Worm (Caenorhabditis elegans) whole organism, young adult: ENCODE measurements around the gene fbxa-85.

Source experiments
- F10E7.11 ChIP-seq: sonication (generic microtip); optimal IDR thresholded peaks from 2 replicates; lab custom pipeline; 2017; ENCODE audit warnings: mild to moderate bottlenecking, missing genetic modification characterization, moderate library complexity, missing compliant biosample characterization
- F22D6.2 ChIP-seq: sonication (generic microtip); optimal IDR thresholded peaks from 2 replicates; lab custom pipeline; 2016; ENCODE audit warnings: mild to moderate bottlenecking, missing genetic modification characterization, missing compliant biosample characterization
- F39B2.1 ChIP-seq: fragments of 200-800 bp; sonication (Bioruptor generic); IDR thresholded peaks from 2 replicates; pipeline ENCODE4 v1.3.6; 2022; ENCODE audit warnings: missing genetic modification reagents, missing genetic modification characterization, missing compliant biosample characterization
- F49E8.2 ChIP-seq: sonication (generic microtip); optimal IDR thresholded peaks from 3 replicates; lab custom pipeline; 2017; ENCODE audit warnings: missing genetic modification characterization, mild to moderate bottlenecking, missing compliant biosample characterization, antibody characterized with exemption, moderate library complexity; ENCODE audit not compliant: insufficient read depth
- T26A5.8 ChIP-seq: sonication (generic microtip); optimal IDR thresholded peaks from 2 replicates; lab custom pipeline; 2016; ENCODE audit warnings: missing genetic modification characterization, missing compliant biosample characterization
- Y56A3A.18 ChIP-seq: fragments of 200-800 bp; sonication (Bioruptor generic); IDR thresholded peaks from 2 replicates; pipeline ENCODE4 v1.3.6; 2022; ENCODE audit warnings: missing genetic modification reagents, missing genetic modification characterization, missing compliant biosample characterization
- ZK185.1 ChIP-seq: sonication (generic microtip); optimal IDR thresholded peaks from 2 replicates; lab custom pipeline; 2016; ENCODE audit warnings: mild to moderate bottlenecking, missing genetic modification characterization, missing compliant biosample characterization; ENCODE audit not compliant: poor library complexity, severe bottlenecking
- ama-1 ChIP-seq, 3 experiments: fragments of 150-350 bp in 1 of 3; sonication (generic microtip) in 2 of 3; optimal IDR thresholded peaks; 2 replicates each; lab custom pipeline; 2014 to 2018; ENCODE audit warnings: missing biosample characterization in 2 of 3, missing genetic modification characterization in 2 of 3, missing genetic modification reagents in 2 of 3
- attf-6 ChIP-seq: fragments of 200-800 bp; sonication (Bioruptor generic); IDR thresholded peaks from 2 replicates; pipeline ENCODE4 v1.3.6; 2022; ENCODE audit warnings: missing genetic modification reagents, missing genetic modification characterization, missing compliant biosample characterization
- bed-1 ChIP-seq: fragments of 200-800 bp; sonication (Bioruptor generic); IDR thresholded peaks from 2 replicates; pipeline ENCODE4 v1.3.6; 2022; ENCODE audit warnings: missing genetic modification reagents, missing genetic modification characterization, missing compliant biosample characterization
- ccch-3 ChIP-seq: fragments of 200-800 bp; sonication (Bioruptor generic); optimal IDR thresholded peaks from 2 replicates; lab custom pipeline; 2018; ENCODE audit warnings: mild to moderate bottlenecking, missing genetic modification characterization, missing compliant biosample characterization
- ceh-100 ChIP-seq: fragments of 200-800 bp; sonication (Bioruptor generic); IDR thresholded peaks from 2 replicates; pipeline ENCODE4 v1.3.6; 2022; ENCODE audit warnings: missing genetic modification reagents, missing genetic modification characterization, missing compliant biosample characterization
- ceh-79 ChIP-seq: sonication (generic microtip); optimal IDR thresholded peaks from 2 replicates; lab custom pipeline; 2017; ENCODE audit warnings: mild to moderate bottlenecking, missing genetic modification characterization, missing compliant biosample characterization
- efl-1 ChIP-seq: fragments of 150-350 bp; optimal IDR thresholded peaks from 2 replicates; lab custom pipeline; 2014; ENCODE audit warnings: missing biosample characterization, missing genetic modification reagents, missing genetic modification characterization
- fkh-3 ChIP-seq: sonication (generic microtip); optimal IDR thresholded peaks from 2 replicates; lab custom pipeline; 2016; ENCODE audit warnings: mild to moderate bottlenecking, missing genetic modification characterization, missing compliant biosample characterization
- gei-17 ChIP-seq: fragments of 200-800 bp; sonication (Bioruptor generic); optimal IDR thresholded peaks from 2 replicates; lab custom pipeline; 2018; ENCODE audit warnings: mild to moderate bottlenecking, missing genetic modification characterization, missing compliant biosample characterization
- let-607 ChIP-seq, 2 experiments: fragments of 200-800 bp in 1 of 2; sonication (Bioruptor generic) in 1 of 2; sonication (generic microtip) in 1 of 2; optimal IDR thresholded peaks; 2 replicates each; lab custom pipeline; 2016 to 2018; ENCODE audit warnings: mild to moderate bottlenecking in 2 of 2, missing compliant biosample characterization in 2 of 2, missing genetic modification characterization in 2 of 2, moderate library complexity in 2 of 2, missing genotype in 1 of 2
- lin-26 ChIP-seq: fragments of 200-800 bp; sonication (Bioruptor generic); IDR thresholded peaks from 2 replicates; pipeline ENCODE4 v1.3.6; 2022; ENCODE audit warnings: missing genetic modification reagents, missing genetic modification characterization, missing compliant biosample characterization
- lsy-27 ChIP-seq: sonication (generic microtip); optimal IDR thresholded peaks from 2 replicates; lab custom pipeline; 2017; ENCODE audit warnings: missing genetic modification characterization, mild to moderate bottlenecking, missing compliant biosample characterization, antibody characterized with exemption, missing genotype, borderline replicate concordance; ENCODE audit not compliant: insufficient read depth
- madf-8 ChIP-seq: fragments of 200-800 bp; sonication (Bioruptor generic); conservative IDR thresholded peaks from 2 replicates; pipeline ENCODE4 v1.3.6; 2022; ENCODE audit warnings: missing genetic modification reagents, missing genetic modification characterization, missing compliant biosample characterization
- mcd-1 ChIP-seq: fragments of 200-800 bp; sonication (Bioruptor generic); IDR thresholded peaks from 2 replicates; pipeline ENCODE4 v1.3.6; 2022; ENCODE audit warnings: missing genetic modification reagents, missing genetic modification characterization, missing compliant biosample characterization
- mel-28 ChIP-seq: sonication (generic microtip); optimal IDR thresholded peaks from 2 replicates; lab custom pipeline; 2016; ENCODE audit warnings: borderline replicate concordance, mild to moderate bottlenecking, missing genetic modification characterization, missing compliant biosample characterization
- nfya-2 ChIP-seq: fragments of 200-800 bp; sonication (Bioruptor generic); IDR thresholded peaks from 2 replicates; pipeline ENCODE4 v1.3.6; 2022; ENCODE audit warnings: missing genetic modification reagents, missing genetic modification characterization, missing compliant biosample characterization
- nfyb-1 ChIP-seq: fragments of 200-800 bp; sonication (Bioruptor generic); IDR thresholded peaks from 2 replicates; pipeline ENCODE4 v1.3.6; 2022; ENCODE audit warnings: missing genetic modification reagents, missing genetic modification characterization, missing compliant biosample characterization
- nhr-80 ChIP-seq: sonication (generic microtip); optimal IDR thresholded peaks from 2 replicates; lab custom pipeline; 2016; ENCODE audit warnings: missing genetic modification characterization, missing compliant biosample characterization
- pbrm-1 ChIP-seq: fragments of 200-800 bp; sonication (Bioruptor generic); IDR thresholded peaks from 2 replicates; pipeline ENCODE4 v1.3.6; 2022; ENCODE audit warnings: missing genetic modification reagents, missing genetic modification characterization, missing compliant biosample characterization
- rec-8 ChIP-seq, 2 experiments: sonication (generic microtip); optimal IDR thresholded peaks; 2 replicates each; lab custom pipeline; 2016; ENCODE audit warnings: mild to moderate bottlenecking in 2 of 2, missing genetic modification characterization in 2 of 2, missing genetic modification reagents in 2 of 2, missing genotype in 2 of 2, missing biosample characterization in 1 of 2, missing compliant biosample characterization in 1 of 2, moderate library complexity in 1 of 2
- sdz-38 ChIP-seq: sonication (generic microtip); optimal IDR thresholded peaks from 2 replicates; lab custom pipeline; 2016; ENCODE audit warnings: missing genotype, missing genetic modification characterization, missing compliant biosample characterization
- snpc-1.3 ChIP-seq: sonication (generic microtip); optimal IDR thresholded peaks from 2 replicates; lab custom pipeline; 2017; ENCODE audit warnings: missing genetic modification characterization, mild to moderate bottlenecking, missing compliant biosample characterization, antibody characterized with exemption, moderate library complexity, missing genotype, missing genetic modification reagents; ENCODE audit not compliant: insufficient read depth
- snpc-4 ChIP-seq, 5 experiments: fragments of 150-350 bp in 1 of 5; sonication (generic microtip) in 4 of 5; optimal IDR thresholded peaks; 2 replicates each; lab custom pipeline; 2014 to 2018; ENCODE audit warnings: missing genetic modification characterization in 5 of 5, missing biosample characterization in 3 of 5, antibody characterized with exemption in 2 of 5, mild to moderate bottlenecking in 2 of 5, missing compliant biosample characterization in 2 of 5, missing genotype in 2 of 5, moderate library complexity in 2 of 5, missing genetic modification reagents in 1 of 5
- sptf-2 ChIP-seq: fragments of 200-800 bp; sonication (Bioruptor generic); optimal IDR thresholded peaks from 2 replicates; lab custom pipeline; 2018; ENCODE audit warnings: mild to moderate bottlenecking, missing genetic modification characterization, missing compliant biosample characterization
- unc-62 ChIP-seq: fragments of 150-350 bp; optimal IDR thresholded peaks from 2 replicates; lab custom pipeline; 2014; ENCODE audit warnings: missing biosample characterization, missing genetic modification reagents, missing genetic modification characterization
- ztf-6 ChIP-seq: fragments of 200-800 bp; sonication (Bioruptor generic); IDR thresholded peaks from 2 replicates; pipeline ENCODE4 v1.3.6; 2022; ENCODE audit warnings: missing genetic modification reagents, missing genetic modification characterization, missing compliant biosample characterization

Gene fbxa-85

ce11 chrV:17298657-17299056 is 39.7 kb downstream of the fbxa-85 start:
- no peak for TF ChIP-seq ZK185.1 (tag; lab: Kevin White, UChicago)
- no peak for TF ChIP-seq F22D6.2 (tag; lab: Kevin White, UChicago)
- no peak for TF ChIP-seq fkh-3 (tag; lab: Kevin White, UChicago)
- no peak for TF ChIP-seq pbrm-1 (GFP tag; lab: Robert Waterston, UW)
- no peak for TF ChIP-seq mel-28 (tag; lab: Kevin White, UChicago)
- no peak for TF ChIP-seq lsy-27 (tag; lab: Kevin White, UChicago)
- TF ChIP-seq ama-1 (optimal IDR thresholded peaks at IDR 0.05; lab: Kevin White, UChicago): no peak
- TF ChIP-seq ama-1 (GFP tag; optimal IDR thresholded peaks at IDR 0.05; lab: Kevin White, UChicago): no peak
- no peak for TF ChIP-seq F10E7.11 (tag; lab: Kevin White, UChicago)
- no peak for TF ChIP-seq unc-62 (GFP tag; lab: Kevin White, UChicago)

- no peak for TF ChIP-seq Y56A3A.18 (GFP tag; lab: Robert Waterston, UW)
- TF ChIP-seq, all 124 proteins: peak for 0
Observed at ce11 chrV:17301375-17301774, 42.4 kb downstream of the fbxa-85 start, which contains the start of gene K10G4.5. Gene K10G4.5 (minus strand): TSS chrV:17301475.

DNA sequence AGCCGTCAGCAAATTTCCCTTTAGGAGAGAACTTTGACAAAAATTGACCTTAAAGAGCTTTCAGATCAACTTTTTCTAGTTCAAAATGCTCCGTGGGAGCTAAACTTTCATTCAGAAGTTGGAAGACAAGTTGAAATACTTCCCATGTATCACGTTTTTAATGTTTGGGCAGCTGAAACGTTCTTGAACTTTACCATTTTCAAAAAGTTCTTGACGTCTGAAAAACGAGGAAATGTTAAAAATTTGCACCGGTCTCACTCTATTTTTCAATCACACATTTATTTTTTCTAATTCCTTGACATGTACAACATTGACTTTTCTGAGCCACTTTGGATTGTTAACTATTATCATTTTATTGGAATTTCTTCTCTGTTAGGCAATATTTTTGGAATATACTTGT is 43.8 kb downstream of the fbxa-85 start, which contains the start of gene sri-70:
sri-70 (plus strand) TSS at position 301 of the 400 bp plus-strand sequence.
- TF ChIP-seq rec-8 (tag; optimal IDR thresholded peaks at IDR 0.05; lab: Kevin White, UChicago): no peak
- TF ChIP-seq snpc-1.3 (tag; lab: Kevin White, UChicago): no peak
- TF ChIP-seq F39B2.1: no peak
- TF ChIP-seq ztf-6 (GFP tag; lab: Robert Waterston, UW): no peak
- TF ChIP-seq efl-1: no peak
- TF ChIP-seq ceh-79 (tag; lab: Kevin White, UChicago): no peak
- TF ChIP-seq Y56A3A.18 (GFP tag; lab: Robert Waterston, UW): no peak
- TF ChIP-seq gei-17: no peak
- TF ChIP-seq nfya-2: no peak
- TF ChIP-seq T26A5.8 (tag; lab: Kevin White, UChicago): no peak
- TF ChIP-seq let-607 (tag; optimal IDR thresholded peaks at IDR 0.05; lab: Kevin White, UChicago): no peak
- TF ChIP-seq sdz-38 (tag; lab: Kevin White, UChicago): no peak
- TF ChIP-seq bed-1: no peak
- no peak for TF ChIP-seq madf-8 (GFP tag; lab: Robert Waterston, UW)
- TF ChIP-seq ceh-100: no peak
- no peak for TF ChIP-seq sptf-2 (GFP tag; lab: Kevin White, UChicago)
- no peak for TF ChIP-seq lin-26 (GFP tag; lab: Robert Waterston, UW)
- TF ChIP-seq nfyb-1: no peak
- TF ChIP-seq nhr-80: no peak
- no peak for TF ChIP-seq attf-6
- TF ChIP-seq, all 124 proteins: peak for 0

- TF ChIP-seq mcd-1 (GFP tag; lab: Robert Waterston, UW): no peak
- TF ChIP-seq F49E8.2: no peak
Observed at ce11 chrV:17303392-17303791, 44.4 kb downstream of the fbxa-85 start.

DNA sequence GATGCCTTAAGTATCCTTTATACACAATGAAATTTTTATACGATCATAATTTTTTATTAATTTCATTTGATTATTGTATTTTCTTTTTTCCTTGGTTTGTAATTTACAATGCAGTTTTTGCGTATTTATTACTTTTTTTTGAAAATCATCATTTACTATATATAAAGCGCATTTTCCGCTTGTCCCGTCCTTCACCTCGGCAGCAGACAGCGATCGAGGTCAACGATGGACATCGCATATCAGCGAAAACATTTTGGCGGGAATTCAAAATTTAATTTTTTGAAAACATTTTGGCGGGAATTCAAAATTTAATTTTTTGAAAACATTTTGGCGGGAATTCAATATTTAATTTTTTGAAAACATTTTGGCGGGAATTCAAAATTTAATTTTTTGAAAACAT is 49.0 kb downstream of the fbxa-85 start:
- no peak for TF ChIP-seq ccch-3 (GFP tag; lab: Kevin White, UChicago)
- no peak for TF ChIP-seq snpc-4 (GFP tag; optimal IDR thresholded peaks at IDR 0.05; lab: Kevin White, UChicago)
- peak in 2 of 4 experiments; percentile 52 to 62 for TF ChIP-seq snpc-4 (tag; optimal IDR thresholded peaks at IDR 0.05; lab: Kevin White, UChicago)
